Worm (Caenorhabditis elegans): ENCODE data around the gene ugt-3.

DNA sequence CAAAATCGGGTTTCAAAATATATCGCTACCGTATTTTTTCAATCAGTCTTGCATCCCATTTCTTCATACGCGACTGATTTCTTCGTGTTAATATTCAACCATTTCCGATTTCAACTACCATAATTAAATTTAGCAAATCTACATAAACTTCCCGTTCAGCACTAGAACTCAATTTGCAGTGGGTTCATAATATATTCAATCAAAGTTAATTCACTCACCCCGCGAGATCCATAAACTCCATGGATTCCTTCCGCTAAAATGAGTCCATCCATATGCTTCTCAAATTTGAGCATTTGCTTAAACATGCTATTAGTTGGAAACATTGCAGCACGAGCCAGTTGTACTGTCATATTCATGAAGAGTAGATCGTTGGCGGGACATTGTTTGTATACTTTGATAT is 18.4 kb upstream of the ugt-3 start:
- no peak for TF ChIP-seq nhr-237 (tag; optimal IDR thresholded peaks at IDR 0.05)
- TF ChIP-seq jun-1 (tag; optimal IDR thresholded peaks at IDR 0.05) = no peak
- no peak for TF ChIP-seq nhr-11 (tag; optimal IDR thresholded peaks at IDR 0.05)
- TF ChIP-seq ceh-28 (tag; optimal IDR thresholded peaks at IDR 0.05) = no peak
- no peak for TF ChIP-seq lin-15B (tag; optimal IDR thresholded peaks at IDR 0.05)
- TF ChIP-seq elt-2 (tag; optimal IDR thresholded peaks at IDR 0.05) = no peak
- TF ChIP-seq nhr-28 (tag; optimal IDR thresholded peaks at IDR 0.05) = no peak
- TF ChIP-seq fkh-2 (tag; optimal IDR thresholded peaks at IDR 0.05) = no peak
